Worm (Caenorhabditis elegans) whole organism, L4 larva: Measurements from ENCODE around the gene Y41E3.8.

Experiments
- lin-15B ChIP-seq: fragments of 150-350 bp; sonication (generic microtip); optimal IDR thresholded peaks from 3 replicates; lab custom pipeline; 2014; ENCODE audit warnings: missing biosample characterization, missing genetic modification characterization
- lin-39 ChIP-seq: fragments of 150-350 bp; optimal IDR thresholded peaks from 2 replicates; lab custom pipeline; 2014; ENCODE audit warnings: missing biosample characterization, missing genetic modification reagents, missing genetic modification characterization
- mep-1 ChIP-seq: fragments of 150-350 bp; sonication (generic microtip); optimal IDR thresholded peaks from 3 replicates; lab custom pipeline; 2014; ENCODE audit warnings: missing biosample characterization, missing genetic modification characterization
- nhr-102 ChIP-seq: sonication (generic microtip); optimal IDR thresholded peaks from 2 replicates; lab custom pipeline; 2016; ENCODE audit warnings: mild to moderate bottlenecking, missing genetic modification characterization, moderate library complexity, missing compliant biosample characterization
- nhr-237 ChIP-seq: sonication (generic microtip); optimal IDR thresholded peaks from 2 replicates; lab custom pipeline; 2017; ENCODE audit warnings: missing biosample characterization, missing genetic modification characterization
- skn-1 ChIP-seq: fragments of 150-350 bp; optimal IDR thresholded peaks from 2 replicates; lab custom pipeline; 2014; ENCODE audit warnings: missing biosample characterization, missing genetic modification characterization

DNA sequence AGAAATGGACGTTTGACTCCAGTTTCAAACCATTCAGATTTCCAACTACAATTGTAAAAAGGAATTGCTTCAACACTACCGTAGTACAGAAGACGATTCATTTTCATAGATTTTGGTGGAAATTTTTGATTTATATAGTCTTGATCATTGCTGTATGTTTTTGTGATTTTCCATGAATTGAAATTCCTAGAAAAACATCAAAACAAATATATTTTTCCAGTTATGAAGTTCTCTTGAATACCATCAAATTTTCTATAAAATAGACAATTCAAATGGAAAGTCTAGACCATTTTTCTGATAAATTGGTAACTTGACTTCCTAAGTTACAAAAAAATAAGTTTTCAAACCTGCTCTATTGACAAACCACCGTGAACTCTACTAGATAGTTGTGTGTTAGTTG lies 40.0 kb upstream of the Y41E3.8 start, which contains the start of gene srt-48:
- no peak for TF ChIP-seq nhr-102 (tag; lab: Kevin White, UChicago)
- TF ChIP-seq nhr-237 (tag; lab: Kevin White, UChicago) = no peak
- no peak for TF ChIP-seq skn-1 (tag; lab: Kevin White, UChicago)
- TF ChIP-seq lin-15B (tag; lab: Kevin White, UChicago) = no peak
- no peak for TF ChIP-seq mep-1 (tag; lab: Kevin White, UChicago)
- no peak for TF ChIP-seq lin-39
